Worm (Caenorhabditis elegans) whole organism, L3 larva: ENCODE data around the gene D1025.1.

Experiments
- ama-1 ChIP-seq: fragments of 150-350 bp; optimal IDR thresholded peaks from 2 replicates; lab custom pipeline; 2018
- ceh-82 ChIP-seq: fragments of 150-350 bp; optimal IDR thresholded peaks from 2 replicates; lab custom pipeline; 2014; ENCODE audit warnings: missing biosample characterization, missing genetic modification characterization
- fkh-10 ChIP-seq: sonication (generic microtip); optimal IDR thresholded peaks from 2 replicates; lab custom pipeline; 2017; ENCODE audit warnings: missing biosample characterization, missing genetic modification reagents, missing genetic modification characterization
- nhr-23 ChIP-seq: fragments of 150-350 bp; optimal IDR thresholded peaks from 2 replicates; lab custom pipeline; 2014; ENCODE audit warnings: missing biosample characterization, missing genetic modification reagents, missing genetic modification characterization
- unc-62 ChIP-seq: fragments of 150-350 bp; sonication (generic microtip); optimal IDR thresholded peaks from 4 replicates; lab custom pipeline; 2014; ENCODE audit warnings: missing biosample characterization, missing genetic modification reagents, missing genetic modification characterization

ce11 chrX:14486503-14486902 lies 34.1 kb upstream of the D1025.1 start:
- no peak for TF ChIP-seq ama-1
- no peak for TF ChIP-seq fkh-10 (GFP tag; lab: Kevin White, UChicago)
- TF ChIP-seq unc-62: no peak
- no peak for TF ChIP-seq nhr-23 (tag; lab: Kevin White, UChicago)
- TF ChIP-seq ceh-82 (tag; lab: Kevin White, UChicago): no peak
